Worm (Caenorhabditis elegans) whole organism, late embryonic: ENCODE results near the gene patr-1.

Source experiments
- C38D4.7 ChIP-seq: fragments of 200-800 bp; sonication (Bioruptor generic); optimal IDR thresholded peaks from 2 replicates; lab custom pipeline; 2018; ENCODE audit warnings: mild to moderate bottlenecking, missing genetic modification characterization, moderate library complexity, missing compliant biosample characterization
- T23F11.4 ChIP-seq: fragments of 200-800 bp; sonication (Bioruptor generic); optimal IDR thresholded peaks from 2 replicates; lab custom pipeline; 2018; ENCODE audit warnings: mild to moderate bottlenecking, missing genetic modification characterization, missing compliant biosample characterization
- Y22D7AL.16 ChIP-seq: sonication (generic microtip); optimal IDR thresholded peaks from 2 replicates; lab custom pipeline; 2016; ENCODE audit warnings: missing genetic modification characterization, missing compliant biosample characterization
- ama-1 ChIP-seq: fragments of 150-350 bp; optimal IDR thresholded peaks from 2 replicates; lab custom pipeline; 2014
- ceh-19 ChIP-seq: fragments of 200-800 bp; sonication (Bioruptor generic); optimal IDR thresholded peaks from 2 replicates; lab custom pipeline; 2018; ENCODE audit warnings: mild to moderate bottlenecking, missing genetic modification characterization, missing compliant biosample characterization
- ceh-22 ChIP-seq: sonication (generic microtip); optimal IDR thresholded peaks from 2 replicates; lab custom pipeline; 2017; ENCODE audit warnings: missing biosample characterization, missing genetic modification characterization
- ceh-34 ChIP-seq: sonication (generic microtip); optimal IDR thresholded peaks from 2 replicates; lab custom pipeline; 2016; ENCODE audit warnings: mild to moderate bottlenecking, missing genetic modification characterization, missing compliant biosample characterization
- ceh-9 ChIP-seq: sonication (generic microtip); optimal IDR thresholded peaks from 2 replicates; lab custom pipeline; 2016; ENCODE audit warnings: mild to moderate bottlenecking, missing genetic modification characterization, inconsistent platforms, missing compliant biosample characterization
- che-1 ChIP-seq: sonication (generic microtip); optimal IDR thresholded peaks from 2 replicates; lab custom pipeline; 2016; ENCODE audit warnings: mild to moderate bottlenecking, missing genetic modification characterization, missing compliant biosample characterization
- dmd-4 ChIP-seq: sonication (generic microtip); optimal IDR thresholded peaks from 2 replicates; lab custom pipeline; 2016; ENCODE audit warnings: borderline replicate concordance, missing genetic modification characterization, missing compliant biosample characterization
- dve-1 ChIP-seq: sonication (generic microtip); optimal IDR thresholded peaks from 2 replicates; lab custom pipeline; 2017; ENCODE audit warnings: antibody characterized with exemption, mild to moderate bottlenecking, missing genetic modification characterization, missing compliant biosample characterization
- elt-2 ChIP-seq: sonication (generic microtip); optimal IDR thresholded peaks from 2 replicates; lab custom pipeline; 2016; ENCODE audit warnings: missing genetic modification reagents, missing genetic modification characterization, missing compliant biosample characterization
- elt-4 ChIP-seq: sonication (generic microtip); optimal IDR thresholded peaks from 2 replicates; lab custom pipeline; 2016; ENCODE audit warnings: missing genetic modification characterization, missing compliant biosample characterization
- ets-4 ChIP-seq: sonication (generic microtip); optimal IDR thresholded peaks from 2 replicates; lab custom pipeline; 2016; ENCODE audit warnings: missing genetic modification characterization, missing compliant biosample characterization
- eyg-1 ChIP-seq: sonication (generic microtip); optimal IDR thresholded peaks from 2 replicates; lab custom pipeline; 2016; ENCODE audit warnings: missing genotype, missing genetic modification characterization, missing compliant biosample characterization
- fax-1 ChIP-seq: sonication (generic microtip); optimal IDR thresholded peaks from 2 replicates; lab custom pipeline; 2016; ENCODE audit warnings: missing genotype, missing genetic modification characterization, missing compliant biosample characterization
- fkh-6 ChIP-seq: sonication (generic microtip); optimal IDR thresholded peaks from 2 replicates; lab custom pipeline; 2016; ENCODE audit warnings: missing genetic modification characterization, missing compliant biosample characterization
- hlh-13 ChIP-seq: fragments of 200-800 bp; sonication (Bioruptor generic); optimal IDR thresholded peaks from 2 replicates; lab custom pipeline; 2018; ENCODE audit warnings: mild to moderate bottlenecking, missing genetic modification characterization, missing compliant biosample characterization
- hlh-30 ChIP-seq: sonication (generic microtip); optimal IDR thresholded peaks from 2 replicates; lab custom pipeline; 2017; ENCODE audit warnings: antibody characterized with exemption, missing genetic modification characterization, missing compliant biosample characterization; ENCODE audit not compliant: insufficient read depth
- hlh-6 ChIP-seq: sonication (generic microtip); optimal IDR thresholded peaks from 2 replicates; lab custom pipeline; 2016; ENCODE audit warnings: missing genotype, missing genetic modification characterization, missing compliant biosample characterization
- hlh-8 ChIP-seq: sonication (generic microtip); optimal IDR thresholded peaks from 2 replicates; lab custom pipeline; 2016; ENCODE audit warnings: missing genotype, missing genetic modification characterization, missing compliant biosample characterization
- lim-6 ChIP-seq: sonication (generic microtip); optimal IDR thresholded peaks from 2 replicates; lab custom pipeline; 2016; ENCODE audit warnings: missing genetic modification characterization, missing compliant biosample characterization
- madf-2 ChIP-seq: sonication (generic microtip); optimal IDR thresholded peaks from 2 replicates; lab custom pipeline; 2017; ENCODE audit warnings: missing genetic modification characterization, missing compliant biosample characterization
- nfya-1 ChIP-seq: sonication (generic microtip); optimal IDR thresholded peaks from 2 replicates; lab custom pipeline; 2017; ENCODE audit warnings: missing genetic modification characterization, mild to moderate bottlenecking, missing compliant biosample characterization, antibody characterized with exemption, moderate library complexity
- odd-2 ChIP-seq: sonication (generic microtip); optimal IDR thresholded peaks from 2 replicates; lab custom pipeline; 2017; ENCODE audit warnings: antibody characterized with exemption, mild to moderate bottlenecking, missing genetic modification characterization, missing compliant biosample characterization
- pat-9 ChIP-seq: fragments of 200-800 bp; sonication (Bioruptor generic); optimal IDR thresholded peaks from 2 replicates; lab custom pipeline; 2018; ENCODE audit warnings: mild to moderate bottlenecking, missing genetic modification characterization, moderate library complexity, missing compliant biosample characterization
- pax-1 ChIP-seq: fragments of 150-350 bp; optimal IDR thresholded peaks from 2 replicates; lab custom pipeline; 2014; ENCODE audit warnings: missing biosample characterization, missing genetic modification characterization
- pros-1 ChIP-seq: fragments of 150-350 bp; optimal IDR thresholded peaks from 2 replicates; lab custom pipeline; 2014; ENCODE audit warnings: missing biosample characterization, missing genetic modification reagents, missing genetic modification characterization
- ref-2 ChIP-seq: sonication (generic microtip); optimal IDR thresholded peaks from 2 replicates; lab custom pipeline; 2016; ENCODE audit warnings: missing genetic modification characterization, missing compliant biosample characterization
- sdc-2 ChIP-seq: sonication (generic microtip); optimal IDR thresholded peaks from 2 replicates; lab custom pipeline; 2016; ENCODE audit warnings: missing genotype, missing genetic modification characterization, missing compliant biosample characterization
- sox-4 ChIP-seq: sonication (generic microtip); optimal IDR thresholded peaks from 2 replicates; lab custom pipeline; 2017; ENCODE audit warnings: mild to moderate bottlenecking, missing genetic modification characterization, inconsistent platforms, missing compliant biosample characterization
- syd-9 ChIP-seq: sonication (generic microtip); optimal IDR thresholded peaks from 2 replicates; lab custom pipeline; 2016; ENCODE audit warnings: mild to moderate bottlenecking, missing genetic modification characterization, moderate library complexity, missing compliant biosample characterization
- tbx-2 ChIP-seq: sonication (generic microtip); optimal IDR thresholded peaks from 2 replicates; lab custom pipeline; 2016; ENCODE audit warnings: missing genetic modification characterization, missing compliant biosample characterization
- tbx-7 ChIP-seq: sonication (generic microtip); optimal IDR thresholded peaks from 2 replicates; lab custom pipeline; 2016; ENCODE audit warnings: missing genotype, missing genetic modification characterization, missing compliant biosample characterization
- unc-3 ChIP-seq, 2 experiments: fragments of 200-800 bp in 1 of 2; sonication (Bioruptor generic) in 1 of 2; sonication (generic microtip) in 1 of 2; conservative IDR thresholded peaks in 1 of 2; optimal IDR thresholded peaks in 1 of 2; 2 replicates each; pipeline versions ENCODE4 v1.3.6 to Lab custom; 2016 to 2022; ENCODE audit warnings: missing compliant biosample characterization in 2 of 2, missing genetic modification characterization in 2 of 2, missing genetic modification reagents in 1 of 2
- unc-55 ChIP-seq: sonication (generic microtip); optimal IDR thresholded peaks from 2 replicates; lab custom pipeline; 2017; ENCODE audit warnings: missing biosample characterization, missing genetic modification reagents, missing genetic modification characterization
- unc-86 ChIP-seq: sonication (generic microtip); optimal IDR thresholded peaks from 2 replicates; lab custom pipeline; 2016; ENCODE audit warnings: missing genetic modification characterization, missing compliant biosample characterization
- zip-5 ChIP-seq: sonication (generic microtip); optimal IDR thresholded peaks from 2 replicates; lab custom pipeline; 2016; ENCODE audit warnings: missing genetic modification characterization, missing compliant biosample characterization

Gene patr-1

ce11 chrII:11746782-11747288, 30.9 kb downstream of the patr-1 start (continued):
- TF ChIP-seq pax-1 (tag; lab: Kevin White, UChicago) (no peak), nfya-1 (peak; percentile 94), ama-1 (peak; percentile 26), T23F11.4 (GFP tag; lab: Kevin White, UChicago) (no peak), ets-4 (tag; lab: Kevin White, UChicago) (peak; percentile 44), ceh-22 (tag; lab: Kevin White, UChicago) (no peak), tbx-2 (tag; lab: Kevin White, UChicago) (peak; percentile 80), sdc-2 (tag; lab: Kevin White, UChicago) (peak; percentile 70), sox-4 (tag; lab: Kevin White, UChicago) (no peak), ceh-19 (peak; percentile 74), dve-1 (tag; lab: Kevin White, UChicago) (peak; percentile 11), hlh-6 (tag; lab: Kevin White, UChicago) (peak; percentile 68), unc-86 (tag; lab: Kevin White, UChicago) (peak; percentile 60), ceh-34 (tag; lab: Kevin White, UChicago) (peak; percentile 71), pros-1 (tag; lab: Kevin White, UChicago) (peak; percentile 2)

DNA sequence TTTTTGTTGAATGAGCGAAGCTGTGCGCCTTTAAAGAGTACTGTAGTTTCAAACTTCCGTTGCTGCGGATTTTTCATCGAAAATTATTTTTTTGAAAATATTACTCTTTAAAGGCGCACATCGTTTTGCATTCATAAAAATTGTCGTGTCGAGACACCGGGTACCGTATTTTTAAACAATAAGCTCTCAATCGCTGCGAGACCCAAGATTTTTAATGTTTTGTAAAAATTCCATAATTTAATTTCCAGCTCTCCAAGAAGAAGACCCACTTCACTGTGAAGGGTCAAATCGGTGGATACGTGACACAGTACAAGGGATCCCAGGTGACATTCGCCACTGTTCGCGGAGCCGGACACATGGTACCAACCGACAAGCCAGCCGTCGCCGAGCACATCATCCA, 35.4 kb downstream of the patr-1 start:
- no peak for TF ChIP-seq ref-2 (tag; lab: Kevin White, UChicago)
- no peak for TF ChIP-seq zip-5 (tag; lab: Kevin White, UChicago)
- no peak for TF ChIP-seq syd-9
- TF ChIP-seq fkh-6 (tag; lab: Kevin White, UChicago) = no peak
- TF ChIP-seq unc-3 (GFP tag; conservative IDR thresholded peaks at IDR 0.05; lab: Robert Waterston, UW) = no peak
- no peak for TF ChIP-seq unc-3 (tag; optimal IDR thresholded peaks at IDR 0.05; lab: Kevin White, UChicago)
- no peak for TF ChIP-seq hlh-8
- TF ChIP-seq Y22D7AL.16 (tag; lab: Kevin White, UChicago) = no peak
- TF ChIP-seq elt-4 = no peak
- no peak for TF ChIP-seq ceh-9 (tag; lab: Kevin White, UChicago)
- TF ChIP-seq tbx-7 (tag; lab: Kevin White, UChicago) = no peak
- TF ChIP-seq pax-1 (tag; lab: Kevin White, UChicago) = no peak
- no peak for TF ChIP-seq tbx-2 (tag; lab: Kevin White, UChicago)
- no peak for TF ChIP-seq T23F11.4 (GFP tag; lab: Kevin White, UChicago)
- TF ChIP-seq che-1 = no peak
- TF ChIP-seq lim-6 (tag; lab: Kevin White, UChicago) = no peak
- TF ChIP-seq odd-2 (tag; lab: Kevin White, UChicago) = no peak
- no peak for TF ChIP-seq ets-4 (tag; lab: Kevin White, UChicago)
- no peak for TF ChIP-seq dmd-4 (tag; lab: Kevin White, UChicago)

DNA sequence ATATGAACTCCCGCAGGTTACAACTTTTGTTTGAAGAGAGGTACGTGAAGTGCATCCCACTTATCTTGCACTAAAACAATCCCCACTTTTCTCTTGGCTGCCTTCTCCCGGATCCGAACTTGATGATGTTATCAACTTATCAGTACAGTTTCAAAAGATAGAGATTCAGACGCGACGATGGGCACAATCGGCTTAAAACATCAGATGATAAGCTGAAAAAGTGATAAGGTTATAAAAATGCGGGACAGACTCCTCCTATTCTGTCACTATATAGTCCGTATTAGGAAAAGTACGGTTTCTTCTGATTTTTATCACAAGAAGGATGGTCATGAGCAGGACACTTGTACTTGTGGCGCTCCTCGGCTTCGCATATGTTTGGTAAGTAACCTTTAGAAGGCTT, 38.5 kb downstream of the patr-1 start, which contains the start of gene ctsa-1.2:
TSS of gene ctsa-1.2 (plus strand) at position 160 of the 400 bp plus-strand sequence.
- no peak for TF ChIP-seq ama-1
- TF ChIP-seq madf-2 = no peak
- no peak for TF ChIP-seq sdc-2 (tag; lab: Kevin White, UChicago)
- peak; percentile 74 for TF ChIP-seq elt-2
- no peak for TF ChIP-seq syd-9
- no peak for TF ChIP-seq pat-9 (tag; lab: Kevin White, UChicago)
- no peak for TF ChIP-seq tbx-7 (tag; lab: Kevin White, UChicago)
- no peak for TF ChIP-seq elt-4

- TF ChIP-seq ama-1 (no peak), elt-4 (no peak), unc-55 (GFP tag; lab: Kevin White, UChicago) (peak; percentile 68), sdc-2 (tag; lab: Kevin White, UChicago) (no peak)
Measured at ce11 chrII:11737347-11737746, 40.4 kb downstream of the patr-1 start.

DNA sequence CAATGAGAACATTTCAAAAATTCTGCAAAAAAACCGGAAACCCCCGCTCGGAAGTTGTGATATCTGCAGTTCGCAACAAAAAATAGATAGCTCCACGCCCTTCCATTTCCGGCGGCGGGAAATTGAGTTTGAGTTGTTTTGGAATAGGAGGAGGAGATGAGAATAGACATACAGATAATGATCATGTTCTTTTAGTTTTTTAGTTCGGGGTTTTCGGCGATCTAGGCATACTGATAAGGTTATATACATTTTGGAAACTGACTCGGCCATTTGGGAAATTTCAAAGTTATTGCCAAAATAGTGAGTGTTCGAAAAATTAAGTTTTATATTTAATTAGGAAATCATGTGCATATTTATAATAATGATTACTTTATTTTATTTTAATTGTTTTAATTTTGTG, 43.9 kb downstream of the patr-1 start:
- TF ChIP-seq fax-1 (tag; lab: Kevin White, UChicago) (no peak), hlh-30 (no peak), C38D4.7 (GFP tag; lab: Kevin White, UChicago) (no peak), pat-9 (tag; lab: Kevin White, UChicago) (no peak), odd-2 (tag; lab: Kevin White, UChicago) (no peak), madf-2 (no peak), che-1 (no peak), eyg-1 (no peak), elt-2 (no peak), dve-1 (tag; lab: Kevin White, UChicago) (no peak), hlh-13 (GFP tag; lab: Kevin White, UChicago) (no peak), dmd-4 (tag; lab: Kevin White, UChicago) (no peak), ceh-34 (tag; lab: Kevin White, UChicago) (no peak)
